Worm (Caenorhabditis elegans) whole organism, L2 larva: Measurements from ENCODE around the gene srbc-75.

Experiments
- F13H6.1 ChIP-seq: sonication (generic microtip); optimal IDR thresholded peaks from 2 replicates; lab custom pipeline; 2016; ENCODE audit warnings: missing genetic modification characterization, missing compliant biosample characterization
- ZK546.5 ChIP-seq: sonication (generic microtip); optimal IDR thresholded peaks from 2 replicates; lab custom pipeline; 2017; ENCODE audit warnings: missing biosample characterization, missing genetic modification characterization
- aly-2 ChIP-seq: fragments of 150-350 bp; optimal IDR thresholded peaks from 2 replicates; lab custom pipeline; 2014; ENCODE audit warnings: missing biosample characterization, missing genetic modification characterization
- ceh-16 ChIP-seq: fragments of 150-350 bp; optimal IDR thresholded peaks from 2 replicates; lab custom pipeline; 2014; ENCODE audit warnings: missing biosample characterization, missing genetic modification characterization
- ceh-82 ChIP-seq: fragments of 150-350 bp; optimal IDR thresholded peaks from 2 replicates; lab custom pipeline; 2014; ENCODE audit warnings: missing biosample characterization, missing genetic modification characterization
- elt-1 ChIP-seq: fragments of 150-350 bp; optimal IDR thresholded peaks from 2 replicates; lab custom pipeline; 2014; ENCODE audit warnings: missing biosample characterization, missing genetic modification characterization
- lin-13 ChIP-seq: fragments of 150-350 bp; optimal IDR thresholded peaks from 2 replicates; lab custom pipeline; 2014; ENCODE audit warnings: missing biosample characterization, missing genetic modification reagents, missing genetic modification characterization
- lsy-2 ChIP-seq, 2 experiments: fragments of 150-350 bp in 1 of 2; sonication (generic microtip) in 1 of 2; optimal IDR thresholded peaks; 2 replicates each; lab custom pipeline; 2014 to 2017; ENCODE audit warnings: missing biosample characterization in 2 of 2, missing genetic modification characterization in 2 of 2
- mab-5 ChIP-seq: fragments of 150-350 bp; optimal IDR thresholded peaks from 2 replicates; lab custom pipeline; 2014; ENCODE audit warnings: missing biosample characterization, missing genetic modification characterization
- unc-39 ChIP-seq: fragments of 150-350 bp; optimal IDR thresholded peaks from 2 replicates; lab custom pipeline; 2014; ENCODE audit warnings: missing biosample characterization, missing genetic modification characterization

- TF ChIP-seq lsy-2 (tag; optimal IDR thresholded peaks at IDR 0.05; lab: Kevin White, UChicago) (no peak), lin-13 (GFP tag; lab: Kevin White, UChicago) (no peak), ceh-16 (tag; lab: Kevin White, UChicago) (no peak), ceh-82 (tag; lab: Kevin White, UChicago) (no peak), unc-39 (no peak), F13H6.1 (no peak), elt-1 (tag; lab: Kevin White, UChicago) (no peak), mab-5 (tag; lab: Kevin White, UChicago) (no peak), aly-2 (no peak), ZK546.5 (tag; lab: Kevin White, UChicago) (no peak)
These were observed 18.0 kb upstream of the srbc-75 start, which contains the start of gene nhr-164 for ce11 chrV:15235661-15236060.
